1 worm cellular context compared by ENCODE assay signal in the genomic region with DNA sequence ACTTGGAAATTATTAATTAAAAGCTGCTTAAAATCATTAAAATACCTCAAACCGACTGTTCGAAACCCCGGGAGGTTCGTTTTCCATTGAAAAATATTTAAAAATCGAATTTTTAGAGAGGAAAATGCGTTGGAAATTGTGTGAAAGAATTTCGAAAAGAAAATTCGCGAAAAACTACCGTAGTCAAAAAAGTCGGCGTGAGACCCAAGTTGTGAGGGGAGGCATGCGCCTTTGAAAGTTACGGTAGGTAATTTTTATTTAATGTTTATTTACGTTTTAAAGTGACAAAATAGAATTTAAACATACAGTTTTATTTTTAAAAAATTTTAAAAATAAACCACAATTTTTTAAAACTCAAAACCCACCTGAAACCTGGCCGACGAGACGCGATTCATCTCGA.
TF ChIP-seq lines count a peak whose summit lies in the region.

No protein-coding gene starts in this region.

TF ChIP-seq in whole organism, young adult, 124 proteins besides CTCF, POLR2A, EP300 and RAD21 (continued from another document):
- no peak for TF ChIP-seq ceh-100 (GFP tag; IDR thresholded peaks at IDR 0.05; lab: Robert Waterston, UW)
- TF ChIP-seq nhr-120 (GFP tag; IDR thresholded peaks at IDR 0.05; lab: Robert Waterston, UW): no peak
- TF ChIP-seq attf-6 (GFP tag; IDR thresholded peaks at IDR 0.05; lab: Robert Waterston, UW): peak; percentile 96
- TF ChIP-seq Y67H2A.10 (GFP tag; conservative IDR thresholded peaks at IDR 0.05; lab: Robert Waterston, UW): no peak
- TF ChIP-seq madf-3 (GFP tag; IDR thresholded peaks at IDR 0.05; lab: Robert Waterston, UW): no peak
- peak; percentile 37 for TF ChIP-seq efl-1 (GFP tag; optimal IDR thresholded peaks at IDR 0.05; lab: Kevin White, UChicago)
- TF ChIP-seq B0019.2 (GFP tag; conservative IDR thresholded peaks at IDR 0.05; lab: Robert Waterston, UW): no peak
- no peak for TF ChIP-seq sea-2 (GFP tag; IDR thresholded peaks at IDR 0.05; lab: Robert Waterston, UW)
- no peak for TF ChIP-seq die-1 (tag; optimal IDR thresholded peaks at IDR 0.05; lab: Kevin White, UChicago)
- no peak for TF ChIP-seq somi-1 (GFP tag; optimal IDR thresholded peaks at IDR 0.05; lab: Kevin White, UChicago)
- no peak for TF ChIP-seq B0035.1 (tag; optimal IDR thresholded peaks at IDR 0.05; lab: Kevin White, UChicago)
- no peak for TF ChIP-seq chd-7 (tag; optimal IDR thresholded peaks at IDR 0.05; lab: Kevin White, UChicago)
- TF ChIP-seq rpc-1 (optimal IDR thresholded peaks at IDR 0.05; lab: Kevin White, UChicago): no peak
- no peak for TF ChIP-seq rpc-1 (tag; optimal IDR thresholded peaks at IDR 0.05; lab: Kevin White, UChicago)
- no peak for TF ChIP-seq B0336.3 (GFP tag; IDR thresholded peaks at IDR 0.05; lab: Robert Waterston, UW)
- no peak for TF ChIP-seq akir-1 (GFP tag; optimal IDR thresholded peaks at IDR 0.05; lab: Kevin White, UChicago)
- TF ChIP-seq pha-4 (tag; optimal IDR thresholded peaks at IDR 0.05; lab: Kevin White, UChicago): no peak
- no peak for TF ChIP-seq attf-3 (GFP tag; conservative IDR thresholded peaks at IDR 0.05; lab: Robert Waterston, UW)
- no peak for TF ChIP-seq atf-7 (tag; optimal IDR thresholded peaks at IDR 0.05; lab: Kevin White, UChicago)
- TF ChIP-seq lag-1 (GFP tag; IDR thresholded peaks at IDR 0.05; lab: Robert Waterston, UW): no peak
- no peak for TF ChIP-seq F37B4.10 (GFP tag; IDR thresholded peaks at IDR 0.05; lab: Robert Waterston, UW)
- no peak for TF ChIP-seq lin-35 (GFP tag; optimal IDR thresholded peaks at IDR 0.05; lab: Kevin White, UChicago)
- TF ChIP-seq lin-54 (GFP tag; optimal IDR thresholded peaks at IDR 0.05; lab: Kevin White, UChicago): peak; percentile 40
- peak; percentile 5 for TF ChIP-seq snpc-1.1 (tag; optimal IDR thresholded peaks at IDR 0.05; lab: Kevin White, UChicago; ENCODE audit: insufficient read depth)
- TF ChIP-seq lin-26 (GFP tag; IDR thresholded peaks at IDR 0.05; lab: Robert Waterston, UW): no peak
- no peak for TF ChIP-seq F39B2.1 (GFP tag; IDR thresholded peaks at IDR 0.05; lab: Robert Waterston, UW)
- no peak for TF ChIP-seq egl-18 (GFP tag; IDR thresholded peaks at IDR 0.05; lab: Robert Waterston, UW)
- no peak for TF ChIP-seq ztf-28 (GFP tag; IDR thresholded peaks at IDR 0.05; lab: Robert Waterston, UW)
- TF ChIP-seq F23B12.7 (tag; optimal IDR thresholded peaks at IDR 0.05; lab: Kevin White, UChicago; ENCODE audit: insufficient read depth): no peak
- TF ChIP-seq nfya-2 (GFP tag; IDR thresholded peaks at IDR 0.05; lab: Robert Waterston, UW): no peak
- TF ChIP-seq ztf-26 (tag; optimal IDR thresholded peaks at IDR 0.05; lab: Kevin White, UChicago): no peak
- no peak for TF ChIP-seq zim-3 (tag; optimal IDR thresholded peaks at IDR 0.05; lab: Kevin White, UChicago)
- TF ChIP-seq ztf-6 (GFP tag; IDR thresholded peaks at IDR 0.05; lab: Robert Waterston, UW): no peak
- no peak for TF ChIP-seq K11D2.4 (GFP tag; IDR thresholded peaks at IDR 0.05; lab: Robert Waterston, UW)
- TF ChIP-seq aptf-2 (GFP tag; conservative IDR thresholded peaks at IDR 0.05; lab: Robert Waterston, UW): no peak
- TF ChIP-seq Y79H2A.3 (GFP tag; conservative IDR thresholded peaks at IDR 0.05; lab: Robert Waterston, UW): no peak
- no peak for TF ChIP-seq rcor-1 (GFP tag; IDR thresholded peaks at IDR 0.05; lab: Robert Waterston, UW)
- TF ChIP-seq C17E4.6 (GFP tag; IDR thresholded peaks at IDR 0.05; lab: Robert Waterston, UW): no peak
- TF ChIP-seq nhr-80 (tag; optimal IDR thresholded peaks at IDR 0.05; lab: Kevin White, UChicago): no peak
- no peak for TF ChIP-seq him-1 (tag; optimal IDR thresholded peaks at IDR 0.05; lab: Kevin White, UChicago)
- no peak for TF ChIP-seq bed-1 (GFP tag; IDR thresholded peaks at IDR 0.05; lab: Robert Waterston, UW)
- TF ChIP-seq egrh-3 (GFP tag; IDR thresholded peaks at IDR 0.05; lab: Robert Waterston, UW): no peak
- TF ChIP-seq athp-1 (tag; optimal IDR thresholded peaks at IDR 0.05; lab: Kevin White, UChicago): no peak
- no peak for TF ChIP-seq let-607 (tag; optimal IDR thresholded peaks at IDR 0.05; lab: Kevin White, UChicago)
- TF ChIP-seq cebp-1 (GFP tag; IDR thresholded peaks at IDR 0.05; lab: Robert Waterston, UW): no peak
- no peak for TF ChIP-seq cebp-1 (tag; optimal IDR thresholded peaks at IDR 0.05; lab: Kevin White, UChicago)
- TF ChIP-seq Y56A3A.18 (GFP tag; IDR thresholded peaks at IDR 0.05; lab: Robert Waterston, UW): no peak
- no peak for TF ChIP-seq nhr-27 (tag; optimal IDR thresholded peaks at IDR 0.05; lab: Kevin White, UChicago)
- no peak for TF ChIP-seq hmg-20 (GFP tag; IDR thresholded peaks at IDR 0.05; lab: Robert Waterston, UW)
- no peak for TF ChIP-seq B0261.1 (tag; optimal IDR thresholded peaks at IDR 0.05; lab: Kevin White, UChicago)
- no peak for TF ChIP-seq nhr-90 (tag; optimal IDR thresholded peaks at IDR 0.05; lab: Kevin White, UChicago)
- TF ChIP-seq ceh-27 (GFP tag; optimal IDR thresholded peaks at IDR 0.05; lab: Kevin White, UChicago): no peak
- peak; percentile 3 for TF ChIP-seq F49E8.2 (tag; optimal IDR thresholded peaks at IDR 0.05; lab: Kevin White, UChicago; ENCODE audit: insufficient read depth)
- peak; percentile 31 for TF ChIP-seq snpc-3.4 (tag; optimal IDR thresholded peaks at IDR 0.05; lab: Kevin White, UChicago)
- peak; percentile 73 for TF ChIP-seq snpc-1.3 (tag; optimal IDR thresholded peaks at IDR 0.05; lab: Kevin White, UChicago; ENCODE audit: insufficient read depth)
- TF ChIP-seq F57C9.4 (tag; optimal IDR thresholded peaks at IDR 0.05; lab: Kevin White, UChicago): no peak
- TF ChIP-seq lin-40 (tag; optimal IDR thresholded peaks at IDR 0.05; lab: Kevin White, UChicago): no peak
- TF ChIP-seq ZK185.1 (tag; optimal IDR thresholded peaks at IDR 0.05; lab: Kevin White, UChicago; ENCODE audit: poor library complexity, severe bottlenecking): no peak
- TF ChIP-seq Y53G8AR.9 (GFP tag; conservative IDR thresholded peaks at IDR 0.05; lab: Robert Waterston, UW): no peak
TF ChIP-seq in whole organism, young adult: peak in this region for 16.
